Fruit fly (Drosophila melanogaster): ENCODE measurements around the gene CG5958.

DNA sequence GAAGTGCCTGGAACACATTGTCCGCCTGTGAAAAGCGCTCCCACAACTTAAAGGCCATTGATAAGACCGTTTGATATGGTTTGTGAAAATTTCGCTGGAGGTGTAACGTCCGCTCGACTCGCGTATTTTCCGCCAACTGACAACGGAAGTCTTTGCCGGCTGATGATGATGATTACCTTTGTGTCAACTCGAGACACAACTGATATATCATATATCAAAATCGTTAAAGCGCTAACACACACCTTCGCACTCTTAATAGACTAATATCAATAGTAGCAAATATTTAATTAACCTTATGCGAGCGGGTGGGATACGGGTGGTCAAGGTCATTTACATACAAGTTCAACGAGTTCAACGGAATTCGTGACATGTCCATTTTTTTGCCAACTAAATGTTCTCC, 20.8 kb upstream of the CG5958 start, which contains the start of gene Gr28a:
- TF ChIP-seq psq (GFP tag; optimal IDR thresholded peaks at IDR 0.05), result no peak
- TF ChIP-seq ey (GFP tag; optimal IDR thresholded peaks at IDR 0.05), result no peak
- no peak for TF ChIP-seq sage (GFP tag; optimal IDR thresholded peaks at IDR 0.05)
- TF ChIP-seq h (GFP tag; optimal IDR thresholded peaks at IDR 0.05), result no peak
